Fruit fly (Drosophila melanogaster) whole organism, pupa: ENCODE results near the gene CG43401.

Experiments
- CG10348 ChIP-seq: fragments of 200-800 bp; sonication (Bioruptor generic); IDR thresholded peaks from 2 replicates; pipeline ENCODE4 v1.3.6; 2022; ENCODE audit warnings: missing biosample characterization, missing genetic modification characterization
- CG12605 ChIP-seq: fragments of 200-800 bp; sonication (Bioruptor generic); IDR thresholded peaks from 2 replicates; pipeline ENCODE4 v1.3.6; 2022; ENCODE audit warnings: missing biosample characterization, missing genetic modification characterization
- CG13204 ChIP-seq: fragments of 200-800 bp; sonication (Bioruptor generic); optimal IDR thresholded peaks from 2 replicates; lab custom pipeline; 2018; ENCODE audit warnings: missing biosample characterization, mild to moderate bottlenecking, missing genetic modification characterization, moderate library complexity
- CG14655 ChIP-seq: fragments of 200-800 bp; sonication (Bioruptor generic); optimal IDR thresholded peaks from 3 replicates; lab custom pipeline; 2017; ENCODE audit warnings: mild to moderate bottlenecking, missing biosample characterization, missing genetic modification reagents, missing genetic modification characterization
- CG15710 ChIP-seq: fragments of 200-800 bp; sonication (Bioruptor generic); optimal IDR thresholded peaks from 2 replicates; lab custom pipeline; 2018; ENCODE audit warnings: missing biosample characterization, mild to moderate bottlenecking, missing genetic modification characterization, moderate library complexity
- CG17806 ChIP-seq: fragments of 200-800 bp; sonication (Bioruptor generic); optimal IDR thresholded peaks from 2 replicates; lab custom pipeline; 2018; ENCODE audit warnings: missing biosample characterization, mild to moderate bottlenecking, missing genetic modification characterization, moderate library complexity
- CG32121 ChIP-seq: fragments of 200-800 bp; sonication (Bioruptor generic); IDR thresholded peaks from 2 replicates; pipeline ENCODE4 v1.3.6; 2022; ENCODE audit warnings: missing biosample characterization, missing genetic modification characterization
- CG34367 ChIP-seq: fragments of 200-800 bp; sonication (Bioruptor generic); optimal IDR thresholded peaks from 2 replicates; lab custom pipeline; 2018; ENCODE audit warnings: missing biosample characterization, mild to moderate bottlenecking, missing genetic modification characterization
- CG4496 ChIP-seq: fragments of 200-800 bp; sonication (Bioruptor generic); IDR thresholded peaks from 3 replicates; pipeline ENCODE4 v1.3.6; 2022; ENCODE audit warnings: missing biosample characterization, missing genetic modification characterization
- CG8159 ChIP-seq: fragments of 200-800 bp; sonication (Bioruptor generic); optimal IDR thresholded peaks from 3 replicates; lab custom pipeline; 2018; ENCODE audit warnings: missing biosample characterization, mild to moderate bottlenecking, missing genetic modification characterization, moderate library complexity
- CG8301 ChIP-seq: fragments of 200-800 bp; sonication (Bioruptor generic); optimal IDR thresholded peaks from 2 replicates; lab custom pipeline; 2018; ENCODE audit warnings: missing biosample characterization, mild to moderate bottlenecking, missing genetic modification characterization
- CG9948 ChIP-seq: fragments of 200-800 bp; sonication (Bioruptor generic); optimal IDR thresholded peaks from 2 replicates; lab custom pipeline; 2018; ENCODE audit warnings: missing biosample characterization, mild to moderate bottlenecking, missing genetic modification characterization, moderate library complexity
- D1 ChIP-seq: fragments of 200-800 bp; sonication (Bioruptor generic); optimal IDR thresholded peaks from 2 replicates; lab custom pipeline; 2018; ENCODE audit warnings: missing biosample characterization, mild to moderate bottlenecking, missing genetic modification characterization, moderate library complexity
- EcR ChIP-seq: fragments of 200-800 bp; sonication (Bioruptor generic); optimal IDR thresholded peaks from 3 replicates; lab custom pipeline; 2019; ENCODE audit warnings: missing biosample characterization, missing genetic modification characterization, mild to moderate bottlenecking, moderate library complexity, missing genetic modification reagents
- Ets98B ChIP-seq: fragments of 200-800 bp; sonication (Bioruptor generic); IDR thresholded peaks from 2 replicates; pipeline ENCODE4 v1.3.6; 2022; ENCODE audit warnings: missing biosample characterization, missing genetic modification characterization
- Pif1A ChIP-seq: fragments of 200-800 bp; sonication (Bioruptor generic); optimal IDR thresholded peaks from 3 replicates; lab custom pipeline; 2016; ENCODE audit warnings: missing biosample characterization, missing genetic modification characterization
- Pif1B ChIP-seq: fragments of 200-800 bp; sonication (Bioruptor generic); optimal IDR thresholded peaks from 3 replicates; lab custom pipeline; 2016; ENCODE audit warnings: missing biosample characterization, missing genetic modification characterization
- Snoo ChIP-seq: fragments of 200-800 bp; sonication (Bioruptor generic); optimal IDR thresholded peaks from 3 replicates; lab custom pipeline; 2017; ENCODE audit warnings: missing biosample characterization, mild to moderate bottlenecking, missing genetic modification characterization, inconsistent platforms
- fd96Ca ChIP-seq: fragments of 200-800 bp; sonication (Bioruptor generic); IDR thresholded peaks from 3 replicates; pipeline ENCODE4 v1.3.6; 2022; ENCODE audit warnings: missing biosample characterization, missing genetic modification characterization
- gl ChIP-seq: fragments of 200-800 bp; sonication (Bioruptor generic); optimal IDR thresholded peaks from 2 replicates; lab custom pipeline; 2018; ENCODE audit warnings: missing biosample characterization, mild to moderate bottlenecking, missing genetic modification characterization
- rn ChIP-seq: fragments of 200-800 bp; sonication (Bioruptor generic); IDR thresholded peaks from 2 replicates; pipeline ENCODE4 v1.3.6; 2022; ENCODE audit warnings: missing biosample characterization, missing genetic modification characterization

CG43401 gene

dm6 chr2L:1410780-1411625, 17.3 kb upstream of the CG43401 start:
- TF ChIP-seq Ets98B (GFP tag; lab: Robert Waterston, UW) = no peak
- no peak for TF ChIP-seq rn (GFP tag; lab: Robert Waterston, UW)
- no peak for TF ChIP-seq CG4496 (GFP tag; lab: Robert Waterston, UW)
- no peak for TF ChIP-seq D1
- no peak for TF ChIP-seq CG10348 (GFP tag; lab: Robert Waterston, UW)
- TF ChIP-seq CG14655 = no peak
- no peak for TF ChIP-seq CG15710 (tag; lab: Kevin White, UChicago)
- no peak for TF ChIP-seq gl (tag; lab: Kevin White, UChicago)
- no peak for TF ChIP-seq CG8159
- no peak for TF ChIP-seq CG9948 (tag; lab: Kevin White, UChicago)
- TF ChIP-seq CG13204 (GFP tag; lab: Kevin White, UChicago) = no peak
- no peak for TF ChIP-seq Pif1A
- TF ChIP-seq Pif1B (GFP tag; lab: Kevin White, UChicago) = no peak
- no peak for TF ChIP-seq CG34367
- no peak for TF ChIP-seq EcR (GFP tag; lab: Kevin White, UChicago)
- TF ChIP-seq CG32121 = no peak
- TF ChIP-seq CG12605 (GFP tag; lab: Robert Waterston, UW) = no peak
- no peak for TF ChIP-seq CG17806 (tag; lab: Kevin White, UChicago)
- TF ChIP-seq fd96Ca = no peak
- no peak for TF ChIP-seq CG8301

- peak; percentile 70 for TF ChIP-seq CG15710 (tag; lab: Kevin White, UChicago)
- peak; percentile 76 for TF ChIP-seq CG9948 (tag; lab: Kevin White, UChicago)
- TF ChIP-seq CG8159 = peak; percentile 80
- peak; percentile 17 for TF ChIP-seq gl (tag; lab: Kevin White, UChicago)
- no peak for TF ChIP-seq EcR (GFP tag; lab: Kevin White, UChicago)
- TF ChIP-seq fd96Ca = no peak
- peak; percentile 72 for TF ChIP-seq Snoo
- peak; percentile 59 for TF ChIP-seq CG34367
- TF ChIP-seq CG17806 (tag; lab: Kevin White, UChicago) = peak; percentile 67
- peak; percentile 37; the same call in 1 of the 3 replicates for TF ChIP-seq CG4496 (GFP tag; lab: Robert Waterston, UW)
- no peak for TF ChIP-seq CG10348 (GFP tag; lab: Robert Waterston, UW)
- TF ChIP-seq CG13204 (GFP tag; lab: Kevin White, UChicago) = no peak
- TF ChIP-seq CG32121 = no peak
- peak; percentile 54 for TF ChIP-seq Pif1B (GFP tag; lab: Kevin White, UChicago)
- no peak for TF ChIP-seq rn (GFP tag; lab: Robert Waterston, UW)
- TF ChIP-seq Ets98B (GFP tag; lab: Robert Waterston, UW) = no peak; the same call in 1 of the 2 replicates
- TF ChIP-seq CG14655 = peak; percentile 56
- peak; percentile 56 for TF ChIP-seq D1
- TF ChIP-seq Pif1A = peak; percentile 58
- no peak for TF ChIP-seq CG12605 (GFP tag; lab: Robert Waterston, UW)
- TF ChIP-seq CG8301 = peak; percentile 36
- TF ChIP-seq, all 21 proteins: peak for 13
Measured at dm6 chr2L:1412691-1413090, 15.6 kb upstream of the CG43401 start.

DNA sequence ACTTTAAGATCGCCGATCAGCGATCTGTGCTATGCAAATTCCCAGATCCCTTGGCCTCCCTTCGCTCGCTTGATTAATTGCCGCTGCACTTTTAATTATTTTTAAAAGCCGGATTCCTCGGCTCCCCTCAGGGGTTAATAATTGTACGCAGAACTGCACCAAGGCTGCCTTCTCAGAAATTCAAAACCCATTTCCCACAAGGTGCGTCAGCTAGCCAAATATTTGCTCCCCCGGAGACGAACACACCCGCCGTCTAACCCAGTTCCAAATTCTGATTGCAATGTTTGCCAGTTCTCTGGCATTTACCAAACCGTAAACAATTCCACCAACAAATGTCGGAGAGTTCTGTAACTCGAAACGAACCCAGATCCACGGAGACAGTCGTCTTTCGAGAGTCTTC, 14.3 kb upstream of the CG43401 start:
- TF ChIP-seq Ets98B (GFP tag; lab: Robert Waterston, UW) (no peak), CG32121 (no peak), CG4496 (GFP tag; lab: Robert Waterston, UW) (no peak), CG8159 (no peak), Pif1B (GFP tag; lab: Kevin White, UChicago) (no peak), D1 (no peak), CG10348 (GFP tag; lab: Robert Waterston, UW) (no peak)

dm6 chr2L:1415525-1415924, 12.7 kb upstream of the CG43401 start:
- peak; percentile 24 for TF ChIP-seq EcR (GFP tag; lab: Kevin White, UChicago)
- TF ChIP-seq CG34367 = no peak

DNA sequence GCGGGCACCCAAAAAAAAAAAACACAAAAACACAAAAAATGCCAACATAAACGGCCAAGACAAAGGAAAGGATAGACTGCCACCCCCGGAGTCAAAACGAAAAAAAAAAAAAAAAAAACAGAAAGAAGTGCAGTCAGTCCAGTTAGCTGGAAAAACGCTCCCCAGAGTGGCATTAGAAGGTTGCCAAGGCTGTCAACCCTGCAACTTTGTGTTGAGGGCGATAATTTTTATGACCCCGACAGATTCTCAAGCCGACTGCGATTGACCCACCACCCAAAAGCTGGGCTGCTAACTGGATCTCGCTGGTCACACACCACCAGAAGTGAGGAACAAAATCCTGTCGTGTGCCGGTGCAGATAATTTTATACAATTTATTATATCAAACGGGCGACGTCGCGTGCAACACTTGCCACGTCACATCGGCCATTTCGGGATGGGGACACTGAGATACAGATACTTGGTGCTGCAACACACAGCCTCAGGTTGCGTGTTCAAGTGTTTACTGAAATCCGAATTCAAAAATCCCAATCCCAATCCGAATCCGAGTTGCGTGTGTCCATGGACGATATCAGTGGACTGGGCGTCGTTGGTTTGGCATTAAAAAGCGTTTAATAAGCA, 10.0 kb upstream of the CG43401 start:
- TF ChIP-seq rn (GFP tag; lab: Robert Waterston, UW) (no peak), CG17806 (tag; lab: Kevin White, UChicago) (no peak), CG10348 (GFP tag; lab: Robert Waterston, UW) (no peak), Pif1B (GFP tag; lab: Kevin White, UChicago) (no peak), Snoo (no peak), CG14655 (no peak), CG8301 (no peak), CG9948 (tag; lab: Kevin White, UChicago) (no peak), CG34367 (no peak), CG32121 (no peak), Pif1A (no peak), D1 (no peak), CG8159 (no peak), gl (tag; lab: Kevin White, UChicago) (no peak), CG4496 (GFP tag; lab: Robert Waterston, UW) (no peak)

- no peak for TF ChIP-seq CG15710 (tag; lab: Kevin White, UChicago)
- no peak for TF ChIP-seq Pif1A
- no peak for TF ChIP-seq CG34367
- TF ChIP-seq Ets98B (GFP tag; lab: Robert Waterston, UW) = no peak
- TF ChIP-seq CG4496 (GFP tag; lab: Robert Waterston, UW) = no peak
- TF ChIP-seq CG12605 (GFP tag; lab: Robert Waterston, UW) = no peak
- TF ChIP-seq rn (GFP tag; lab: Robert Waterston, UW) = no peak
- TF ChIP-seq CG8159 = no peak
- TF ChIP-seq CG17806 (tag; lab: Kevin White, UChicago) = no peak
- TF ChIP-seq Pif1B (GFP tag; lab: Kevin White, UChicago) = no peak
- TF ChIP-seq fd96Ca = no peak
- no peak for TF ChIP-seq CG13204 (GFP tag; lab: Kevin White, UChicago)
- TF ChIP-seq Snoo = no peak
- TF ChIP-seq CG9948 (tag; lab: Kevin White, UChicago) = no peak
- TF ChIP-seq gl (tag; lab: Kevin White, UChicago) = no peak
Measured at dm6 chr2L:1419656-1420055, 8.6 kb upstream of the CG43401 start.
